Fruit fly (Drosophila melanogaster) whole organism, prepupa: ENCODE measurements around the gene Takl1.

Source experiments
- Blimp-1 ChIP-seq: fragments of 200-800 bp; sonication (Bioruptor generic); optimal IDR thresholded peaks from 3 replicates; lab custom pipeline; 2017; ENCODE audit warnings: missing biosample characterization, missing genetic modification characterization, mild to moderate bottlenecking, moderate library complexity, missing genetic modification reagents
- CG10631 ChIP-seq: fragments of 200-800 bp; sonication (Bioruptor generic); optimal IDR thresholded peaks from 2 replicates; lab custom pipeline; 2016; ENCODE audit warnings: missing biosample characterization, missing genetic modification characterization
- CG11294 ChIP-seq: fragments of 200-800 bp; sonication (Bioruptor generic); IDR thresholded peaks from 2 replicates; pipeline ENCODE4 v1.3.6; 2022; ENCODE audit warnings: missing biosample characterization, missing genetic modification characterization
- CG11762 ChIP-seq: fragments of 200-800 bp; sonication (Bioruptor generic); optimal IDR thresholded peaks from 3 replicates; lab custom pipeline; 2016; ENCODE audit warnings: missing biosample characterization, missing genetic modification characterization; ENCODE audit not compliant: insufficient read depth
- CG11902 ChIP-seq: fragments of 200-800 bp; sonication (Bioruptor generic); optimal IDR thresholded peaks from 3 replicates; lab custom pipeline; 2016; ENCODE audit warnings: missing biosample characterization, missing genetic modification characterization
- CG1621 ChIP-seq: fragments of 200-800 bp; sonication (Bioruptor generic); optimal IDR thresholded peaks from 3 replicates; lab custom pipeline; 2018; ENCODE audit warnings: missing biosample characterization, mild to moderate bottlenecking, missing genetic modification characterization
- CG16779 ChIP-seq: fragments of 200-800 bp; sonication (Bioruptor generic); optimal IDR thresholded peaks from 3 replicates; lab custom pipeline; 2017; ENCODE audit warnings: missing biosample characterization, mild to moderate bottlenecking, missing genetic modification characterization
- CG3032 ChIP-seq: fragments of 200-800 bp; optimal IDR thresholded peaks from 2 replicates; lab custom pipeline; 2019; ENCODE audit warnings: missing biosample characterization, mild to moderate bottlenecking, missing genetic modification characterization, moderate library complexity
- CG32006 ChIP-seq: fragments of 200-800 bp; sonication (Bioruptor generic); optimal IDR thresholded peaks from 3 replicates; lab custom pipeline; 2017; ENCODE audit warnings: missing biosample characterization, mild to moderate bottlenecking, missing genetic modification characterization
- CG3919 ChIP-seq: fragments of 200-800 bp; sonication (Bioruptor generic); optimal IDR thresholded peaks from 3 replicates; lab custom pipeline; 2016; ENCODE audit warnings: missing biosample characterization, missing genetic modification characterization
- CG4318 ChIP-seq: fragments of 200-800 bp; sonication (Bioruptor generic); optimal IDR thresholded peaks from 3 replicates; lab custom pipeline; 2017; ENCODE audit warnings: missing biosample characterization, mild to moderate bottlenecking, missing genetic modification characterization
- CG6163 ChIP-seq: fragments of 200-800 bp; sonication (Bioruptor generic); IDR thresholded peaks from 3 replicates; pipeline ENCODE4 v1.3.6; 2022; ENCODE audit warnings: missing biosample characterization, missing genetic modification characterization
- CG6276 ChIP-seq: fragments of 200-800 bp; sonication (Bioruptor generic); optimal IDR thresholded peaks from 2 replicates; lab custom pipeline; 2017; ENCODE audit warnings: missing biosample characterization, mild to moderate bottlenecking, missing genetic modification characterization
- CG6792 ChIP-seq: fragments of 200-800 bp; sonication (Bioruptor generic); optimal IDR thresholded peaks from 3 replicates; lab custom pipeline; 2016; ENCODE audit warnings: missing biosample characterization, missing genetic modification characterization
- CG6854 ChIP-seq: fragments of 200-800 bp; sonication (Bioruptor generic); optimal IDR thresholded peaks from 2 replicates; lab custom pipeline; 2017; ENCODE audit warnings: missing biosample characterization, mild to moderate bottlenecking, missing genetic modification characterization
- CG7368 ChIP-seq: fragments of 200-800 bp; sonication (Bioruptor generic); optimal IDR thresholded peaks from 3 replicates; lab custom pipeline; 2016; ENCODE audit warnings: missing biosample characterization, missing genetic modification characterization
- CG8319 ChIP-seq: fragments of 200-800 bp; sonication (Bioruptor generic); optimal IDR thresholded peaks from 3 replicates; lab custom pipeline; 2016; ENCODE audit warnings: missing biosample characterization, missing genetic modification characterization
- CG8632 ChIP-seq: fragments of 200-800 bp; sonication (Bioruptor generic); optimal IDR thresholded peaks from 3 replicates; lab custom pipeline; 2016; ENCODE audit warnings: missing biosample characterization, missing genetic modification characterization
- CG9139 ChIP-seq: fragments of 200-800 bp; sonication (Bioruptor generic); optimal IDR thresholded peaks from 3 replicates; lab custom pipeline; 2017; ENCODE audit warnings: missing biosample characterization, mild to moderate bottlenecking, missing genetic modification characterization
- Eip75B ChIP-seq: fragments of 200-800 bp; sonication (Bioruptor generic); optimal IDR thresholded peaks from 3 replicates; lab custom pipeline; 2016; ENCODE audit warnings: missing biosample characterization, missing genetic modification characterization
- Eip78C ChIP-seq: fragments of 200-800 bp; sonication (Bioruptor generic); peaks from one replicate; lab custom pipeline; 2016; ENCODE audit warnings: missing biosample characterization, missing genetic modification characterization
- Eip93F ChIP-seq: fragments of 200-800 bp; sonication (Bioruptor generic); optimal IDR thresholded peaks from 2 replicates; lab custom pipeline; 2016; ENCODE audit warnings: missing biosample characterization, mild to moderate bottlenecking, missing genetic modification characterization
- Ets21C ChIP-seq: fragments of 200-800 bp; sonication (Bioruptor generic); optimal IDR thresholded peaks from 3 replicates; lab custom pipeline; 2016; ENCODE audit warnings: missing biosample characterization, missing genetic modification characterization
- Ets96B ChIP-seq: fragments of 200-800 bp; optimal IDR thresholded peaks from 2 replicates; lab custom pipeline; 2019; ENCODE audit warnings: missing biosample characterization, mild to moderate bottlenecking, missing genetic modification characterization, moderate library complexity
- Hr38 ChIP-seq: sonication (Bioruptor generic); optimal IDR thresholded peaks from 2 replicates; lab custom pipeline; 2016; ENCODE audit warnings: missing biosample characterization, missing genetic modification characterization
- Hr39 ChIP-seq: fragments of 200-800 bp; sonication (Bioruptor generic); optimal IDR thresholded peaks from 2 replicates; lab custom pipeline; 2016; ENCODE audit warnings: missing biosample characterization, missing genetic modification characterization
- Hr4 ChIP-seq: fragments of 200-800 bp; sonication (Bioruptor generic); optimal IDR thresholded peaks from 3 replicates; lab custom pipeline; 2016; ENCODE audit warnings: missing biosample characterization, missing genetic modification characterization
- Lpt ChIP-seq: fragments of 200-800 bp; sonication (Bioruptor generic); optimal IDR thresholded peaks from 3 replicates; lab custom pipeline; 2016; ENCODE audit warnings: missing biosample characterization, missing genetic modification characterization
- Met ChIP-seq: fragments of 200-800 bp; sonication (Bioruptor generic); optimal IDR thresholded peaks from 3 replicates; lab custom pipeline; 2016; ENCODE audit warnings: missing biosample characterization, missing genetic modification characterization
- OdsH ChIP-seq: fragments of 200-800 bp; sonication (Bioruptor generic); optimal IDR thresholded peaks from 3 replicates; lab custom pipeline; 2016; ENCODE audit warnings: missing biosample characterization, missing genetic modification characterization
- Smox ChIP-seq: fragments of 200-800 bp; sonication (Bioruptor generic); optimal IDR thresholded peaks from 3 replicates; lab custom pipeline; 2016; ENCODE audit warnings: missing biosample characterization, missing genetic modification characterization
- Sox102F ChIP-seq: fragments of 200-800 bp; sonication (Bioruptor generic); optimal IDR thresholded peaks from 2 replicates; lab custom pipeline; 2016; ENCODE audit warnings: missing biosample characterization, mild to moderate bottlenecking, missing genetic modification characterization
- Sox14 ChIP-seq: fragments of 200-800 bp; sonication (Bioruptor generic); optimal IDR thresholded peaks from 3 replicates; lab custom pipeline; 2016; ENCODE audit warnings: missing biosample characterization, missing genetic modification characterization
- Sox15 ChIP-seq: fragments of 200-800 bp; sonication (Bioruptor generic); optimal IDR thresholded peaks from 3 replicates; lab custom pipeline; 2016; ENCODE audit warnings: missing biosample characterization, missing genetic modification characterization
- achi ChIP-seq: fragments of 200-800 bp; sonication (Bioruptor generic); optimal IDR thresholded peaks from 3 replicates; lab custom pipeline; 2016; ENCODE audit warnings: missing biosample characterization, missing genetic modification characterization
- acj6 ChIP-seq: fragments of 200-800 bp; sonication (Bioruptor generic); optimal IDR thresholded peaks from 3 replicates; lab custom pipeline; 2016; ENCODE audit warnings: missing biosample characterization, missing genetic modification characterization
- dac ChIP-seq: fragments of 200-800 bp; sonication (Bioruptor generic); optimal IDR thresholded peaks from 2 replicates; lab custom pipeline; 2017; ENCODE audit warnings: missing biosample characterization, mild to moderate bottlenecking, missing genetic modification characterization
- dsx ChIP-seq: fragments of 200-800 bp; optimal IDR thresholded peaks from 3 replicates; lab custom pipeline; 2019; ENCODE audit warnings: missing biosample characterization, mild to moderate bottlenecking, missing genetic modification characterization, moderate library complexity; ENCODE audit not compliant: poor library complexity, severe bottlenecking
- eg ChIP-seq: fragments of 200-800 bp; sonication (Bioruptor generic); IDR thresholded peaks from 3 replicates; pipeline ENCODE4 v1.3.6; 2022; ENCODE audit warnings: missing biosample characterization, missing genetic modification characterization
- esn ChIP-seq: fragments of 200-800 bp; sonication (Bioruptor generic); optimal IDR thresholded peaks from 2 replicates; lab custom pipeline; 2016; ENCODE audit warnings: missing biosample characterization, mild to moderate bottlenecking, missing genetic modification characterization, moderate library complexity
- fd85E ChIP-seq: fragments of 200-800 bp; sonication (Bioruptor generic); optimal IDR thresholded peaks from 3 replicates; lab custom pipeline; 2016; ENCODE audit warnings: missing biosample characterization, missing genetic modification characterization
- fkh ChIP-seq: fragments of 200-800 bp; sonication (Bioruptor generic); optimal IDR thresholded peaks from 3 replicates; lab custom pipeline; 2017; ENCODE audit warnings: missing biosample characterization, mild to moderate bottlenecking, missing genetic modification characterization, moderate library complexity
- net ChIP-seq: fragments of 200-800 bp; sonication (Bioruptor generic); optimal IDR thresholded peaks from 3 replicates; lab custom pipeline; 2016; ENCODE audit warnings: missing biosample characterization, missing genetic modification characterization
- pdm3 ChIP-seq: fragments of 200-800 bp; sonication (Bioruptor generic); optimal IDR thresholded peaks from 3 replicates; lab custom pipeline; 2016; ENCODE audit warnings: missing biosample characterization, missing genetic modification characterization
- salr ChIP-seq, 2 experiments: fragments of 200-800 bp; sonication (Bioruptor generic); optimal IDR thresholded peaks; 3 replicates each; lab custom pipeline; 2016 to 2018; ENCODE audit warnings: missing biosample characterization in 2 of 2, missing genetic modification characterization in 2 of 2, mild to moderate bottlenecking in 1 of 2
- spab ChIP-seq: fragments of 200-800 bp; sonication (Bioruptor generic); optimal IDR thresholded peaks from 2 replicates; lab custom pipeline; 2017; ENCODE audit warnings: missing biosample characterization, mild to moderate bottlenecking, missing genetic modification characterization, missing genetic modification reagents
- svp ChIP-seq: fragments of 200-800 bp; sonication (Bioruptor generic); peaks from one replicate; lab custom pipeline; 2016; ENCODE audit warnings: missing biosample characterization, missing genetic modification characterization
- topi ChIP-seq: fragments of 200-800 bp; sonication (Bioruptor generic); optimal IDR thresholded peaks from 3 replicates; lab custom pipeline; 2016; ENCODE audit warnings: missing biosample characterization, missing genetic modification characterization
- vri ChIP-seq: fragments of 200-800 bp; sonication (Bioruptor generic); optimal IDR thresholded peaks from 3 replicates; lab custom pipeline; 2016; ENCODE audit warnings: missing biosample characterization, mild to moderate bottlenecking, missing genetic modification characterization

The Takl1 gene

DNA sequence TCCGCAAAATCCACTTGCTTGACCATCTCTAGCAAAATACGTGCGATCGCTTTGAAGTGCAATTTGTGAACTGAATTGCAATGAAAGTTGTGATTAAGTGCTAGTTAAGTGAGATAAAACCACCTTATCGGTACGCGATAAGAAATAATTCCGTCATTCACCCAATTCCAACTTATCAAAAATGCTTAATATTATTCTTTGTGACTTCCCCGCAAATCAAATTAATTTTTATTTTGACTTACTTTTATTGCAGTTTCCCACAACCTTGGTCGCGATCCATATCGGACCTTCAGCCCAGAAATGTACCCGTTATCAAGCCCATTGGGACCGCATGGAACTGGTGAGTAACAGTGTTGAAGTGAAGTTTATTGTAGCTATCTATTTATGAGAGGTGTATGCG, at the start of gene Takl1:
TSS of gene Takl1 (minus strand) at position 59 of the 400 bp plus-strand sequence.
- TF ChIP-seq vri (GFP tag; lab: Kevin White, UChicago) (peak; percentile 18), pdm3 (GFP tag; lab: Kevin White, UChicago) (no peak)
- TF ChIP-seq, all 60 proteins: peak for 1

DNA sequence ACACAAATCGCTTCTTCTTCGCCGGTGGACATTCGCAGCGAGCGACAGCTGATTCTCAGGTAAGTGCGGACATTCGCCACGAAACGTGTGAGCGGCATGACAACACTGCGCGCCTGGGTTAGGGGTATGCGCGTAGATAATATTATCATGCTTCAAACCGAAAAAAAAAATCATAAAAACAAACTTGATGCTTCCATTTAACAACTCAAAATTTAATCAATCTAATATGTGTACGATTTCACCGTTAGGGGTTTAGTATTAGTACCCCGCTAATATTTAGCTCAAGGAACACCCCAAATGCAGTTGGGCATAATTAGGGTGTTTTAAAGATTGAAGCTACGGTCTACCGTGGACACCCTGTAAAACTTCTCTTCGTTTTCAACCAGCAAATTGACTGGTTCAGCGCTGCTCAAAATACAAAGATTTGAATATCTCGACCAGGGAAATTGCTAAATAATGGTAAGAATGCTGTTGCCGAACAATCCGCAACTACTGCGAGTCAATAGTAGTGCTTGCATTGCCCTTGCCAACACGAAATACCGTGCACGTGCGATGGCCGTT, 49.5 kb upstream of the Takl1 start, which contains the start of the genes CG17271 and RpS20:
TSS of gene CG17271 (minus strand) at position 34 of the 561 bp plus-strand sequence.
TSS of gene RpS20 (plus strand) at position 367 of the 561 bp plus-strand sequence.
- TF ChIP-seq CG6854 (GFP tag; lab: Kevin White, UChicago): peak; percentile 69
- TF ChIP-seq Lpt (GFP tag; lab: Kevin White, UChicago): peak; percentile 82
- TF ChIP-seq OdsH (GFP tag; lab: Kevin White, UChicago): peak; percentile 90
- TF ChIP-seq CG9139 (GFP tag; lab: Kevin White, UChicago): peak; percentile 11
- TF ChIP-seq acj6 (GFP tag; lab: Kevin White, UChicago): peak; percentile 92
- TF ChIP-seq vri (GFP tag; lab: Kevin White, UChicago): no peak
- TF ChIP-seq CG8319 (GFP tag; lab: Kevin White, UChicago): peak; percentile 84
- TF ChIP-seq Eip93F (GFP tag; lab: Kevin White, UChicago): peak; percentile 32
- peak; percentile 87 for TF ChIP-seq Sox14
- peak; percentile 90 for TF ChIP-seq esn (GFP tag; lab: Kevin White, UChicago)
- TF ChIP-seq CG1621 (tag; lab: Kevin White, UChicago): peak; percentile 75
- no peak for TF ChIP-seq fkh (GFP tag; lab: Kevin White, UChicago)
- TF ChIP-seq Hr39 (GFP tag; lab: Kevin White, UChicago): peak; percentile 92
- TF ChIP-seq pdm3 (GFP tag; lab: Kevin White, UChicago): peak; percentile 91
- TF ChIP-seq eg (GFP tag; lab: Robert Waterston, UW): peak; percentile 91; the same call in 2 of the 3 replicates
- peak; percentile 88 for TF ChIP-seq Ets21C
- peak in 1 of 2 experiments; percentile 76 for TF ChIP-seq salr (GFP tag; optimal IDR thresholded peaks at IDR 0.05; lab: Kevin White, UChicago)
- peak; percentile 31 for TF ChIP-seq CG16779 (tag; lab: Kevin White, UChicago)
- TF ChIP-seq Eip78C: peak; percentile 90
- peak; percentile 85 for TF ChIP-seq topi
- TF ChIP-seq Eip75B: peak; percentile 91
- peak; percentile 90 for TF ChIP-seq Met (GFP tag; lab: Kevin White, UChicago)
- no peak for TF ChIP-seq CG6276
- peak; percentile 83; the same call in 1 of the 2 replicates for TF ChIP-seq CG11294 (GFP tag; lab: Robert Waterston, UW)
- TF ChIP-seq net (GFP tag; lab: Kevin White, UChicago): peak; percentile 81
- TF ChIP-seq spab: no peak
- no peak for TF ChIP-seq dsx (GFP tag; lab: Kevin White, UChicago)
- TF ChIP-seq CG3032 (tag; lab: Kevin White, UChicago): peak; percentile 77
- TF ChIP-seq CG32006 (GFP tag; lab: Kevin White, UChicago): no peak
- peak; percentile 83 for TF ChIP-seq CG6792 (GFP tag; lab: Kevin White, UChicago)
- peak; percentile 82 for TF ChIP-seq CG4318 (GFP tag; lab: Kevin White, UChicago)
- TF ChIP-seq achi (GFP tag; lab: Kevin White, UChicago): peak; percentile 87
- peak; percentile 87 for TF ChIP-seq Sox15 (GFP tag; lab: Kevin White, UChicago)
- peak; percentile 90 for TF ChIP-seq CG6163
- peak; percentile 91 for TF ChIP-seq Hr4 (GFP tag; lab: Kevin White, UChicago)
- peak; percentile 75 for TF ChIP-seq Ets96B (tag; lab: Kevin White, UChicago)
- TF ChIP-seq Hr38 (GFP tag; lab: Kevin White, UChicago): peak; percentile 80
- TF ChIP-seq CG11762 (GFP tag; lab: Kevin White, UChicago): peak; percentile 74
- TF ChIP-seq svp (GFP tag; lab: Kevin White, UChicago): no peak
- no peak for TF ChIP-seq CG8632
- TF ChIP-seq CG7368: peak; percentile 79
- no peak for TF ChIP-seq Smox
- TF ChIP-seq dac: peak; percentile 80
- TF ChIP-seq Sox102F (GFP tag; lab: Kevin White, UChicago): peak; percentile 84
- TF ChIP-seq CG3919: peak; percentile 85
- TF ChIP-seq fd85E (GFP tag; lab: Kevin White, UChicago): peak; percentile 70
- TF ChIP-seq Blimp-1 (GFP tag; lab: Kevin White, UChicago): no peak
- peak; percentile 80 for TF ChIP-seq CG11902
- TF ChIP-seq CG10631 (GFP tag; lab: Kevin White, UChicago): peak; percentile 90
